Worm (Caenorhabditis elegans) whole organism, late embryonic: Measurements from ENCODE around the gene dcaf-13.
A peak's percentile ranks its signal among the peaks of the same experiment; 100 is the strongest.

Experiments
- C08G9.2 ChIP-seq: sonication (generic microtip); optimal IDR thresholded peaks from 2 replicates; lab custom pipeline; 2016; ENCODE audit warnings: mild to moderate bottlenecking, missing genetic modification characterization, moderate library complexity, missing compliant biosample characterization
- C38D4.7 ChIP-seq: fragments of 200-800 bp; sonication (Bioruptor generic); optimal IDR thresholded peaks from 2 replicates; lab custom pipeline; 2018; ENCODE audit warnings: mild to moderate bottlenecking, missing genetic modification characterization, moderate library complexity, missing compliant biosample characterization
- K02D7.2 ChIP-seq: sonication (generic microtip); optimal IDR thresholded peaks from 2 replicates; lab custom pipeline; 2017; ENCODE audit warnings: mild to moderate bottlenecking, missing genetic modification characterization, missing compliant biosample characterization
- K09A11.1 ChIP-seq: sonication (generic microtip); optimal IDR thresholded peaks from 2 replicates; lab custom pipeline; 2017; ENCODE audit warnings: antibody characterized with exemption, mild to moderate bottlenecking, missing genetic modification characterization, missing compliant biosample characterization; ENCODE audit not compliant: insufficient read depth
- ahr-1 ChIP-seq: sonication (generic microtip); optimal IDR thresholded peaks from 2 replicates; lab custom pipeline; 2016; ENCODE audit warnings: missing genetic modification characterization, missing compliant biosample characterization
- ceh-19 ChIP-seq: fragments of 200-800 bp; sonication (Bioruptor generic); optimal IDR thresholded peaks from 2 replicates; lab custom pipeline; 2018; ENCODE audit warnings: mild to moderate bottlenecking, missing genetic modification characterization, missing compliant biosample characterization
- ceh-2 ChIP-seq: sonication (generic microtip); optimal IDR thresholded peaks from 2 replicates; lab custom pipeline; 2016; ENCODE audit warnings: missing genotype, missing genetic modification characterization, missing compliant biosample characterization
- ceh-24 ChIP-seq: sonication (generic microtip); optimal IDR thresholded peaks from 2 replicates; lab custom pipeline; 2016; ENCODE audit warnings: mild to moderate bottlenecking, missing genetic modification characterization, missing compliant biosample characterization
- ceh-30 ChIP-seq: fragments of 150-350 bp; optimal IDR thresholded peaks from 2 replicates; lab custom pipeline; 2014; ENCODE audit warnings: missing biosample characterization, missing genetic modification characterization
- ceh-45 ChIP-seq: fragments of 200-800 bp; sonication (Bioruptor generic); IDR thresholded peaks from 2 replicates; pipeline ENCODE4 v1.3.6; 2022; ENCODE audit warnings: missing genetic modification reagents, missing genetic modification characterization, missing compliant biosample characterization
- dmd-4 ChIP-seq: sonication (generic microtip); optimal IDR thresholded peaks from 2 replicates; lab custom pipeline; 2016; ENCODE audit warnings: borderline replicate concordance, missing genetic modification characterization, missing compliant biosample characterization
- elt-2 ChIP-seq: sonication (generic microtip); optimal IDR thresholded peaks from 2 replicates; lab custom pipeline; 2016; ENCODE audit warnings: missing genetic modification reagents, missing genetic modification characterization, missing compliant biosample characterization
- elt-4 ChIP-seq: sonication (generic microtip); optimal IDR thresholded peaks from 2 replicates; lab custom pipeline; 2016; ENCODE audit warnings: missing genetic modification characterization, missing compliant biosample characterization
- ets-4 ChIP-seq: sonication (generic microtip); optimal IDR thresholded peaks from 2 replicates; lab custom pipeline; 2016; ENCODE audit warnings: missing genetic modification characterization, missing compliant biosample characterization
- eyg-1 ChIP-seq: sonication (generic microtip); optimal IDR thresholded peaks from 2 replicates; lab custom pipeline; 2016; ENCODE audit warnings: missing genotype, missing genetic modification characterization, missing compliant biosample characterization
- fkh-6 ChIP-seq: sonication (generic microtip); optimal IDR thresholded peaks from 2 replicates; lab custom pipeline; 2016; ENCODE audit warnings: missing genetic modification characterization, missing compliant biosample characterization
- lim-6 ChIP-seq: sonication (generic microtip); optimal IDR thresholded peaks from 2 replicates; lab custom pipeline; 2016; ENCODE audit warnings: missing genetic modification characterization, missing compliant biosample characterization
- lin-11 ChIP-seq: fragments of 200-800 bp; sonication (Bioruptor generic); optimal IDR thresholded peaks from 2 replicates; lab custom pipeline; 2018; ENCODE audit warnings: mild to moderate bottlenecking, missing genetic modification characterization, missing compliant biosample characterization
- nhr-232 ChIP-seq: sonication (generic microtip); optimal IDR thresholded peaks from 2 replicates; lab custom pipeline; 2016; ENCODE audit warnings: missing genetic modification characterization, missing compliant biosample characterization
- npax-4 ChIP-seq: sonication (generic microtip); optimal IDR thresholded peaks from 2 replicates; lab custom pipeline; 2016; ENCODE audit warnings: missing genetic modification characterization, missing compliant biosample characterization
- odd-2 ChIP-seq: sonication (generic microtip); optimal IDR thresholded peaks from 2 replicates; lab custom pipeline; 2017; ENCODE audit warnings: antibody characterized with exemption, mild to moderate bottlenecking, missing genetic modification characterization, missing compliant biosample characterization
- pag-3 ChIP-seq: sonication (generic microtip); optimal IDR thresholded peaks from 2 replicates; lab custom pipeline; 2016; ENCODE audit warnings: missing compliant biosample characterization, missing genetic modification characterization, borderline replicate concordance
- pat-9 ChIP-seq: fragments of 200-800 bp; sonication (Bioruptor generic); optimal IDR thresholded peaks from 2 replicates; lab custom pipeline; 2018; ENCODE audit warnings: mild to moderate bottlenecking, missing genetic modification characterization, moderate library complexity, missing compliant biosample characterization
- pax-1 ChIP-seq: fragments of 150-350 bp; optimal IDR thresholded peaks from 2 replicates; lab custom pipeline; 2014; ENCODE audit warnings: missing biosample characterization, missing genetic modification characterization
- pha-2 ChIP-seq: sonication (generic microtip); optimal IDR thresholded peaks from 2 replicates; lab custom pipeline; 2017; ENCODE audit warnings: mild to moderate bottlenecking, missing genetic modification characterization, missing compliant biosample characterization
- pros-1 ChIP-seq: fragments of 150-350 bp; optimal IDR thresholded peaks from 2 replicates; lab custom pipeline; 2014; ENCODE audit warnings: missing biosample characterization, missing genetic modification reagents, missing genetic modification characterization
- rnt-1 ChIP-seq: sonication (generic microtip); optimal IDR thresholded peaks from 2 replicates; lab custom pipeline; 2016; ENCODE audit warnings: missing genetic modification characterization, missing compliant biosample characterization
- sox-2 ChIP-seq: fragments of 200-800 bp; sonication (Bioruptor generic); IDR thresholded peaks from 2 replicates; pipeline ENCODE4 v1.3.6; 2022; ENCODE audit warnings: missing genetic modification reagents, missing genetic modification characterization, missing compliant biosample characterization
- sox-4 ChIP-seq: sonication (generic microtip); optimal IDR thresholded peaks from 2 replicates; lab custom pipeline; 2017; ENCODE audit warnings: mild to moderate bottlenecking, missing genetic modification characterization, inconsistent platforms, missing compliant biosample characterization
- unc-55 ChIP-seq: sonication (generic microtip); optimal IDR thresholded peaks from 2 replicates; lab custom pipeline; 2017; ENCODE audit warnings: missing biosample characterization, missing genetic modification reagents, missing genetic modification characterization
- unc-86 ChIP-seq: sonication (generic microtip); optimal IDR thresholded peaks from 2 replicates; lab custom pipeline; 2016; ENCODE audit warnings: missing genetic modification characterization, missing compliant biosample characterization
- zip-5 ChIP-seq: sonication (generic microtip); optimal IDR thresholded peaks from 2 replicates; lab custom pipeline; 2016; ENCODE audit warnings: missing genetic modification characterization, missing compliant biosample characterization
- ztf-16 ChIP-seq: sonication (generic microtip); optimal IDR thresholded peaks from 2 replicates; lab custom pipeline; 2017; ENCODE audit warnings: missing genetic modification characterization, missing compliant biosample characterization

dcaf-13 gene

ce11 chrII:4394438-4394837 lies 30.3 kb downstream of the dcaf-13 start:
- TF ChIP-seq ceh-2 (no peak), rnt-1 (tag; lab: Kevin White, UChicago) (peak; percentile 25), lim-6 (tag; lab: Kevin White, UChicago) (no peak), fkh-6 (tag; lab: Kevin White, UChicago) (peak; percentile 67), pha-2 (tag; lab: Kevin White, UChicago) (no peak), pax-1 (tag; lab: Kevin White, UChicago) (no peak)

- no peak for TF ChIP-seq pat-9 (tag; lab: Kevin White, UChicago)
- TF ChIP-seq fkh-6 (tag; lab: Kevin White, UChicago), result peak; percentile 82
Observed at ce11 chrII:4392526-4393057, 32.1 kb downstream of the dcaf-13 start, which contains the start of gene mlt-7. Gene mlt-7, plus strand, starts transcription at chrII:4393007.

ce11 chrII:4391072-4391471 lies 33.6 kb downstream of the dcaf-13 start:
- TF ChIP-seq ceh-30 (no peak), unc-55 (no peak), elt-4 (tag; lab: Kevin White, UChicago) (no peak), npax-4 (no peak), ahr-1 (tag; lab: Kevin White, UChicago) (no peak), sox-4 (tag; lab: Kevin White, UChicago) (no peak), ceh-19 (GFP tag; lab: Kevin White, UChicago) (no peak), pax-1 (tag; lab: Kevin White, UChicago) (no peak), K02D7.2 (tag; lab: Kevin White, UChicago) (no peak), pag-3 (tag; lab: Kevin White, UChicago) (no peak), eyg-1 (tag; lab: Kevin White, UChicago) (no peak), ceh-45 (GFP tag; lab: Robert Waterston, UW) (no peak), unc-86 (tag; lab: Kevin White, UChicago) (no peak), K09A11.1 (tag; lab: Kevin White, UChicago) (no peak), C08G9.2 (tag; lab: Kevin White, UChicago) (no peak), ceh-24 (tag; lab: Kevin White, UChicago) (no peak), zip-5 (tag; lab: Kevin White, UChicago) (no peak), ets-4 (tag; lab: Kevin White, UChicago) (no peak)
- TF ChIP-seq, all 69 proteins: peak for 0

- TF ChIP-seq elt-2 (tag; lab: Kevin White, UChicago) (no peak), unc-86 (tag; lab: Kevin White, UChicago) (no peak), nhr-232 (tag; lab: Kevin White, UChicago) (no peak), ztf-16 (tag; lab: Kevin White, UChicago) (no peak), pros-1 (no peak)
Observed at ce11 chrII:4383306-4383705, 41.4 kb downstream of the dcaf-13 start, which contains the start of gene fkh-6. Gene fkh-6, minus strand, starts transcription at chrII:4383406.

- TF ChIP-seq dmd-4 (tag; lab: Kevin White, UChicago) (no peak), ceh-45 (GFP tag; lab: Robert Waterston, UW) (no peak), K09A11.1 (tag; lab: Kevin White, UChicago) (no peak), odd-2 (tag; lab: Kevin White, UChicago) (no peak), sox-2 (GFP tag; lab: Robert Waterston, UW) (no peak), lin-11 (tag; lab: Kevin White, UChicago) (no peak), ahr-1 (tag; lab: Kevin White, UChicago) (no peak), K02D7.2 (tag; lab: Kevin White, UChicago) (no peak), C38D4.7 (GFP tag; lab: Kevin White, UChicago) (no peak)
Observed at ce11 chrII:4378195-4378594, 46.5 kb downstream of the dcaf-13 start, which contains the start of gene B0286.1. Gene B0286.1, plus strand, starts transcription at chrII:4378495.
